Fruit fly (Drosophila melanogaster) whole organism, prepupa: ENCODE measurements around the gene CG15019.
A peak's percentile ranks its signal among the peaks of the same experiment; 100 is the strongest.

Experiments
- Blimp-1 ChIP-seq: fragments of 200-800 bp; sonication (Bioruptor generic); optimal IDR thresholded peaks from 3 replicates; lab custom pipeline; 2017; ENCODE audit warnings: missing biosample characterization, missing genetic modification characterization, mild to moderate bottlenecking, moderate library complexity, missing genetic modification reagents
- CG10631 ChIP-seq: fragments of 200-800 bp; sonication (Bioruptor generic); optimal IDR thresholded peaks from 2 replicates; lab custom pipeline; 2016; ENCODE audit warnings: missing biosample characterization, missing genetic modification characterization
- CG10669 ChIP-seq: fragments of 200-800 bp; sonication (Bioruptor generic); optimal IDR thresholded peaks from 3 replicates; lab custom pipeline; 2018; ENCODE audit warnings: missing biosample characterization, mild to moderate bottlenecking, missing genetic modification characterization, moderate library complexity
- CG11762 ChIP-seq: fragments of 200-800 bp; sonication (Bioruptor generic); optimal IDR thresholded peaks from 3 replicates; lab custom pipeline; 2016; ENCODE audit warnings: missing biosample characterization, missing genetic modification characterization; ENCODE audit not compliant: insufficient read depth
- CG11902 ChIP-seq: fragments of 200-800 bp; sonication (Bioruptor generic); optimal IDR thresholded peaks from 3 replicates; lab custom pipeline; 2016; ENCODE audit warnings: missing biosample characterization, missing genetic modification characterization
- CG15336 ChIP-seq: fragments of 200-800 bp; sonication (Bioruptor generic); IDR thresholded peaks from 2 replicates; pipeline ENCODE4 v1.3.6; 2022; ENCODE audit warnings: missing biosample characterization, missing genetic modification characterization
- CG1621 ChIP-seq: fragments of 200-800 bp; sonication (Bioruptor generic); optimal IDR thresholded peaks from 3 replicates; lab custom pipeline; 2018; ENCODE audit warnings: missing biosample characterization, mild to moderate bottlenecking, missing genetic modification characterization
- CG16779 ChIP-seq: fragments of 200-800 bp; sonication (Bioruptor generic); optimal IDR thresholded peaks from 3 replicates; lab custom pipeline; 2017; ENCODE audit warnings: missing biosample characterization, mild to moderate bottlenecking, missing genetic modification characterization
- CG3032 ChIP-seq: fragments of 200-800 bp; optimal IDR thresholded peaks from 2 replicates; lab custom pipeline; 2019; ENCODE audit warnings: missing biosample characterization, mild to moderate bottlenecking, missing genetic modification characterization, moderate library complexity
- CG31627 ChIP-seq: fragments of 200-800 bp; sonication (Bioruptor generic); optimal IDR thresholded peaks from 3 replicates; lab custom pipeline; 2016; ENCODE audit warnings: missing biosample characterization, missing genetic modification characterization
- CG32006 ChIP-seq: fragments of 200-800 bp; sonication (Bioruptor generic); optimal IDR thresholded peaks from 3 replicates; lab custom pipeline; 2017; ENCODE audit warnings: missing biosample characterization, mild to moderate bottlenecking, missing genetic modification characterization
- CG4318 ChIP-seq: fragments of 200-800 bp; sonication (Bioruptor generic); optimal IDR thresholded peaks from 3 replicates; lab custom pipeline; 2017; ENCODE audit warnings: missing biosample characterization, mild to moderate bottlenecking, missing genetic modification characterization
- CG6163 ChIP-seq: fragments of 200-800 bp; sonication (Bioruptor generic); IDR thresholded peaks from 3 replicates; pipeline ENCODE4 v1.3.6; 2022; ENCODE audit warnings: missing biosample characterization, missing genetic modification characterization
- CG6276 ChIP-seq: fragments of 200-800 bp; sonication (Bioruptor generic); optimal IDR thresholded peaks from 2 replicates; lab custom pipeline; 2017; ENCODE audit warnings: missing biosample characterization, mild to moderate bottlenecking, missing genetic modification characterization
- CG6854 ChIP-seq: fragments of 200-800 bp; sonication (Bioruptor generic); optimal IDR thresholded peaks from 2 replicates; lab custom pipeline; 2017; ENCODE audit warnings: missing biosample characterization, mild to moderate bottlenecking, missing genetic modification characterization
- CG7368 ChIP-seq: fragments of 200-800 bp; sonication (Bioruptor generic); optimal IDR thresholded peaks from 3 replicates; lab custom pipeline; 2016; ENCODE audit warnings: missing biosample characterization, missing genetic modification characterization
- CG8319 ChIP-seq: fragments of 200-800 bp; sonication (Bioruptor generic); optimal IDR thresholded peaks from 3 replicates; lab custom pipeline; 2016; ENCODE audit warnings: missing biosample characterization, missing genetic modification characterization
- CG8632 ChIP-seq: fragments of 200-800 bp; sonication (Bioruptor generic); optimal IDR thresholded peaks from 3 replicates; lab custom pipeline; 2016; ENCODE audit warnings: missing biosample characterization, missing genetic modification characterization
- CG9139 ChIP-seq: fragments of 200-800 bp; sonication (Bioruptor generic); optimal IDR thresholded peaks from 3 replicates; lab custom pipeline; 2017; ENCODE audit warnings: missing biosample characterization, mild to moderate bottlenecking, missing genetic modification characterization
- Ets96B ChIP-seq: fragments of 200-800 bp; optimal IDR thresholded peaks from 2 replicates; lab custom pipeline; 2019; ENCODE audit warnings: missing biosample characterization, mild to moderate bottlenecking, missing genetic modification characterization, moderate library complexity
- Gug ChIP-seq: fragments of 200-800 bp; sonication (Bioruptor generic); IDR thresholded peaks from 2 replicates; pipeline ENCODE4 v1.3.6; 2022; ENCODE audit warnings: missing biosample characterization, missing genetic modification characterization
- Hr38 ChIP-seq: sonication (Bioruptor generic); optimal IDR thresholded peaks from 2 replicates; lab custom pipeline; 2016; ENCODE audit warnings: missing biosample characterization, missing genetic modification characterization
- Hr39 ChIP-seq: fragments of 200-800 bp; sonication (Bioruptor generic); optimal IDR thresholded peaks from 2 replicates; lab custom pipeline; 2016; ENCODE audit warnings: missing biosample characterization, missing genetic modification characterization
- Hr4 ChIP-seq: fragments of 200-800 bp; sonication (Bioruptor generic); optimal IDR thresholded peaks from 3 replicates; lab custom pipeline; 2016; ENCODE audit warnings: missing biosample characterization, missing genetic modification characterization
- Lpt ChIP-seq: fragments of 200-800 bp; sonication (Bioruptor generic); optimal IDR thresholded peaks from 3 replicates; lab custom pipeline; 2016; ENCODE audit warnings: missing biosample characterization, missing genetic modification characterization
- Met ChIP-seq: fragments of 200-800 bp; sonication (Bioruptor generic); optimal IDR thresholded peaks from 3 replicates; lab custom pipeline; 2016; ENCODE audit warnings: missing biosample characterization, missing genetic modification characterization
- Smox ChIP-seq: fragments of 200-800 bp; sonication (Bioruptor generic); optimal IDR thresholded peaks from 3 replicates; lab custom pipeline; 2016; ENCODE audit warnings: missing biosample characterization, missing genetic modification characterization
- Sox102F ChIP-seq: fragments of 200-800 bp; sonication (Bioruptor generic); optimal IDR thresholded peaks from 2 replicates; lab custom pipeline; 2016; ENCODE audit warnings: missing biosample characterization, mild to moderate bottlenecking, missing genetic modification characterization
- Sox14 ChIP-seq: fragments of 200-800 bp; sonication (Bioruptor generic); optimal IDR thresholded peaks from 3 replicates; lab custom pipeline; 2016; ENCODE audit warnings: missing biosample characterization, missing genetic modification characterization
- Sox15 ChIP-seq: fragments of 200-800 bp; sonication (Bioruptor generic); optimal IDR thresholded peaks from 3 replicates; lab custom pipeline; 2016; ENCODE audit warnings: missing biosample characterization, missing genetic modification characterization
- cyc ChIP-seq: fragments of 200-800 bp; sonication (Bioruptor generic); optimal IDR thresholded peaks from 3 replicates; lab custom pipeline; 2016; ENCODE audit warnings: missing biosample characterization, missing genetic modification characterization
- dsx ChIP-seq: fragments of 200-800 bp; optimal IDR thresholded peaks from 3 replicates; lab custom pipeline; 2019; ENCODE audit warnings: missing biosample characterization, mild to moderate bottlenecking, missing genetic modification characterization, moderate library complexity; ENCODE audit not compliant: poor library complexity, severe bottlenecking
- esn ChIP-seq: fragments of 200-800 bp; sonication (Bioruptor generic); optimal IDR thresholded peaks from 2 replicates; lab custom pipeline; 2016; ENCODE audit warnings: missing biosample characterization, mild to moderate bottlenecking, missing genetic modification characterization, moderate library complexity
- fd85E ChIP-seq: fragments of 200-800 bp; sonication (Bioruptor generic); optimal IDR thresholded peaks from 3 replicates; lab custom pipeline; 2016; ENCODE audit warnings: missing biosample characterization, missing genetic modification characterization
- fkh ChIP-seq: fragments of 200-800 bp; sonication (Bioruptor generic); optimal IDR thresholded peaks from 3 replicates; lab custom pipeline; 2017; ENCODE audit warnings: missing biosample characterization, mild to moderate bottlenecking, missing genetic modification characterization, moderate library complexity
- lz ChIP-seq: fragments of 200-800 bp; sonication (Bioruptor generic); optimal IDR thresholded peaks from 3 replicates; lab custom pipeline; 2016; ENCODE audit warnings: missing biosample characterization, missing genetic modification characterization
- net ChIP-seq: fragments of 200-800 bp; sonication (Bioruptor generic); optimal IDR thresholded peaks from 3 replicates; lab custom pipeline; 2016; ENCODE audit warnings: missing biosample characterization, missing genetic modification characterization
- pdm3 ChIP-seq: fragments of 200-800 bp; sonication (Bioruptor generic); optimal IDR thresholded peaks from 3 replicates; lab custom pipeline; 2016; ENCODE audit warnings: missing biosample characterization, missing genetic modification characterization
- salr ChIP-seq, 2 experiments: fragments of 200-800 bp; sonication (Bioruptor generic); optimal IDR thresholded peaks; 3 replicates each; lab custom pipeline; 2016 to 2018; ENCODE audit warnings: missing biosample characterization in 2 of 2, missing genetic modification characterization in 2 of 2, mild to moderate bottlenecking in 1 of 2
- spab ChIP-seq: fragments of 200-800 bp; sonication (Bioruptor generic); optimal IDR thresholded peaks from 2 replicates; lab custom pipeline; 2017; ENCODE audit warnings: missing biosample characterization, mild to moderate bottlenecking, missing genetic modification characterization, missing genetic modification reagents
- ss ChIP-seq, 2 experiments: fragments of 200-800 bp; sonication (Bioruptor generic); optimal IDR thresholded peaks; 2 replicates in 1 of 2; 3 replicates in 1 of 2; lab custom pipeline; 2017 to 2018; ENCODE audit warnings: mild to moderate bottlenecking in 2 of 2, missing biosample characterization in 2 of 2, missing genetic modification characterization in 2 of 2, moderate library complexity in 1 of 2
- svp ChIP-seq: fragments of 200-800 bp; sonication (Bioruptor generic); peaks from one replicate; lab custom pipeline; 2016; ENCODE audit warnings: missing biosample characterization, missing genetic modification characterization
- topi ChIP-seq: fragments of 200-800 bp; sonication (Bioruptor generic); optimal IDR thresholded peaks from 3 replicates; lab custom pipeline; 2016; ENCODE audit warnings: missing biosample characterization, missing genetic modification characterization

Gene CG15019

DNA sequence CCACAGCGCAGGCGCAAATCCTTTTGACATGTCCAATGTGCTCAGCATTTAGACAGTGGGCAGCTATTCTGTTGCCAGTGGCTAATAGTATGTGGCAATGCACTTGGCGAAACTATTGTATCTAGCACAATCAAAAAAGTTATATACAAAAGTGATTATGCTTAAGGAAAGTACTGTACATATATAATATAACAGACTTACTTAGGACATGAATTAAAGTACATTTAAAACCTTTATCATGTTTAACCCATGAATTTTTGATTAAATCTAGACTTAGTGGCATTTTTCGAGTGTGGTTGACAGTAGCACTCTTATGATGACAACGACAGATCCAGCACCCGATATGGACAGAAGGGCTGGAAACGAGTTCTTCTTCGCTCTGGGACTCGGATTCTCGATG, 22.8 kb downstream of the CG15019 start (continued):
- TF ChIP-seq svp (GFP tag; lab: Kevin White, UChicago), result peak; percentile 70
- peak; percentile 92 for TF ChIP-seq spab (GFP tag; lab: Kevin White, UChicago)
- TF ChIP-seq CG32006 (GFP tag; lab: Kevin White, UChicago), result peak; percentile 3
- TF ChIP-seq fkh (GFP tag; lab: Kevin White, UChicago), result no peak
- TF ChIP-seq CG3032, result peak; percentile 91
- TF ChIP-seq lz (GFP tag; lab: Kevin White, UChicago), result peak; percentile 34
- TF ChIP-seq CG11902 (GFP tag; lab: Kevin White, UChicago), result peak; percentile 1
- peak; percentile 96 for TF ChIP-seq Ets96B (tag; lab: Kevin White, UChicago)
- TF ChIP-seq Blimp-1, result no peak
- no peak for TF ChIP-seq CG6854 (GFP tag; lab: Kevin White, UChicago)
- peak; percentile 72 for TF ChIP-seq cyc
- TF ChIP-seq CG10669 (GFP tag; lab: Kevin White, UChicago), result peak; percentile 92
- TF ChIP-seq CG1621 (tag; lab: Kevin White, UChicago), result peak; percentile 72
- TF ChIP-seq CG11762 (GFP tag; lab: Kevin White, UChicago), result peak; percentile 61
- peak; percentile 39 to 50 for TF ChIP-seq salr (GFP tag; optimal IDR thresholded peaks at IDR 0.05; lab: Kevin White, UChicago)
- TF ChIP-seq esn (GFP tag; lab: Kevin White, UChicago), result peak; percentile 54
- peak; percentile 74 for TF ChIP-seq CG10631 (GFP tag; lab: Kevin White, UChicago)
- peak; percentile 11 for TF ChIP-seq Hr39 (GFP tag; lab: Kevin White, UChicago)
- peak; percentile 8 for TF ChIP-seq CG8319 (GFP tag; lab: Kevin White, UChicago)
- no peak for TF ChIP-seq Sox15 (GFP tag; lab: Kevin White, UChicago)
- TF ChIP-seq dsx, result peak; percentile 85
- TF ChIP-seq Met, result peak; percentile 42
- TF ChIP-seq Lpt, result no peak
- TF ChIP-seq CG9139, result peak; percentile 72
- peak; percentile 3 for TF ChIP-seq CG16779 (tag; lab: Kevin White, UChicago)
- TF ChIP-seq fd85E (GFP tag; lab: Kevin White, UChicago), result no peak
- TF ChIP-seq Sox102F (GFP tag; lab: Kevin White, UChicago), result peak; percentile 29
- no peak for TF ChIP-seq Hr4 (GFP tag; lab: Kevin White, UChicago)
- TF ChIP-seq topi (GFP tag; lab: Kevin White, UChicago), result peak; percentile 70
- no peak for TF ChIP-seq Hr38
- peak; percentile 54 for TF ChIP-seq Sox14 (GFP tag; lab: Kevin White, UChicago)
- peak; percentile 77 for TF ChIP-seq CG6163 (GFP tag; lab: Robert Waterston, UW)
- peak; percentile 33 for TF ChIP-seq Smox (GFP tag; lab: Kevin White, UChicago)
- TF ChIP-seq net (GFP tag; lab: Kevin White, UChicago), result peak; percentile 10
- peak; percentile 54 for TF ChIP-seq pdm3
- peak; percentile 67 for TF ChIP-seq CG7368 (GFP tag; lab: Kevin White, UChicago)

DNA sequence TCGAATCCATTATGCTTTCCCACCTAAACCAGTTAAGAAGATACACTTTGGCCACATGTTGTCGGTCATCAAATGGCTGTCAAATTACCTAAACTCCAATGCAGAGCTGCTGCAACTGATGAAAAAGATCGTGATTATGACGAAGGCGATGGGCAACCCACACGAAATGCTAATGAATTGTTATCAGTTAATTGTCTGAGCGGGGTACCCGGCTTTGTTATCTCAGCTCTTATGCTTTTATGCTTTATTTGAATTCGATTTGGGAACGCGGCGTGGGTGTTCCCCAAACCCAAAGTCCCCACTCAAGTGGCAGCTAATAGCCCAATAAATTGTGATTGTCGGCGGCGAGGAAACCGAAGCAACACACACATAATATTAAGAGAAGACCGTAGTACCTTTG, 23.3 kb downstream of the CG15019 start:
- no peak for TF ChIP-seq ss (GFP tag; optimal IDR thresholded peaks at IDR 0.05; lab: Kevin White, UChicago)
- no peak for TF ChIP-seq Sox102F (GFP tag; lab: Kevin White, UChicago)
- TF ChIP-seq CG15336 (GFP tag; lab: Robert Waterston, UW), result no peak
- no peak for TF ChIP-seq CG31627 (GFP tag; lab: Kevin White, UChicago)
- no peak for TF ChIP-seq CG6276 (GFP tag; lab: Kevin White, UChicago)
- TF ChIP-seq Hr4 (GFP tag; lab: Kevin White, UChicago), result no peak
- TF ChIP-seq CG10631 (GFP tag; lab: Kevin White, UChicago), result no peak
- TF ChIP-seq esn (GFP tag; lab: Kevin White, UChicago), result no peak
- TF ChIP-seq Gug (GFP tag; lab: Robert Waterston, UW), result no peak
- TF ChIP-seq CG10669 (GFP tag; lab: Kevin White, UChicago), result no peak
- TF ChIP-seq CG4318 (GFP tag; lab: Kevin White, UChicago), result no peak
- no peak for TF ChIP-seq Ets96B (tag; lab: Kevin White, UChicago)
- TF ChIP-seq cyc, result no peak
- no peak for TF ChIP-seq CG11762 (GFP tag; lab: Kevin White, UChicago)
- no peak for TF ChIP-seq CG8632
- TF ChIP-seq CG11902 (GFP tag; lab: Kevin White, UChicago), result no peak
